Worm (Caenorhabditis elegans): ENCODE data around the gene F22E5.12.
"Not testable (repeated sequence)": the region's sequence is repeated elsewhere in the genome, so short reads cannot be mapped to it uniquely, and the experiment has no call there.

F22E5.12 gene

ce11 chrII:2677534-2678168 is 31.0 kb upstream of the F22E5.12 start, which contains the start of gene F22E5.17 (continued):
- TF ChIP-seq F33H1.4 (GFP tag; IDR thresholded peaks at IDR 0.05), result no peak
- peak; percentile 77 for TF ChIP-seq aptf-2 (GFP tag; conservative IDR thresholded peaks at IDR 0.05)
- TF ChIP-seq lin-54 (GFP tag; optimal IDR thresholded peaks at IDR 0.05), result no peak
- TF ChIP-seq madf-3 (GFP tag; IDR thresholded peaks at IDR 0.05), result no peak
- TF ChIP-seq nhr-179 (tag; optimal IDR thresholded peaks at IDR 0.05), result no peak
- TF ChIP-seq zfh-2 (GFP tag; conservative IDR thresholded peaks at IDR 0.05), result no peak

ce11 chrII:2673534-2673933 is 26.9 kb upstream of the F22E5.12 start, which contains the start of the genes F22E5.20 and F22E5.1:
F22E5.20 (minus strand) TSS chrII:2673634.
F22E5.1 (plus strand) TSS chrII:2673775.
- TF ChIP-seq C17E4.6, madf-3, hsf-1 (GFP tag; IDR thresholded peaks at IDR 0.05): not testable (repeated sequence)

- TF ChIP-seq ets-4 (GFP tag; optimal IDR thresholded peaks at IDR 0.05); ekl-4 (GFP tag; IDR thresholded peaks at IDR 0.05); snpc-1.3 (tag; optimal IDR thresholded peaks at IDR 0.05; ENCODE audit: insufficient read depth): not testable (repeated sequence)
These were observed 25.7 kb upstream of the F22E5.12 start, which contains the start of gene sri-57 for ce11 chrII:2672320-2672719. sri-57 (minus strand) TSS chrII:2672420.

- no peak for TF ChIP-seq chd-7 (tag; optimal IDR thresholded peaks at IDR 0.05)
- no peak for TF ChIP-seq nfya-2 (GFP tag; IDR thresholded peaks at IDR 0.05)
- no peak for TF ChIP-seq C17E4.6 (GFP tag; IDR thresholded peaks at IDR 0.05)
- no peak for TF ChIP-seq zim-3 (tag; optimal IDR thresholded peaks at IDR 0.05)
- TF ChIP-seq unc-130 (GFP tag; optimal IDR thresholded peaks at IDR 0.05), result no peak
- no peak for TF ChIP-seq ztf-6 (GFP tag; IDR thresholded peaks at IDR 0.05)
- TF ChIP-seq akir-1 (GFP tag; optimal IDR thresholded peaks at IDR 0.05), result no peak
- no peak for TF ChIP-seq egl-44 (GFP tag; IDR thresholded peaks at IDR 0.05)
- TF ChIP-seq athp-1 (tag; optimal IDR thresholded peaks at IDR 0.05), result no peak
- TF ChIP-seq D2030.7 (GFP tag; IDR thresholded peaks at IDR 0.05), result no peak
- TF ChIP-seq hrde-1 (tag; optimal IDR thresholded peaks at IDR 0.05; ENCODE audit: borderline replicate concordance), result no peak
- no peak for TF ChIP-seq attf-6 (GFP tag; IDR thresholded peaks at IDR 0.05)
- no peak for TF ChIP-seq mes-4 (tag; optimal IDR thresholded peaks at IDR 0.05)
- no peak for TF ChIP-seq lin-40 (tag; optimal IDR thresholded peaks at IDR 0.05)
- no peak for TF ChIP-seq K12H6.12 (tag; optimal IDR thresholded peaks at IDR 0.05)
- no peak for TF ChIP-seq snpc-1.3 (tag; optimal IDR thresholded peaks at IDR 0.05; ENCODE audit: insufficient read depth)
- TF ChIP-seq F55B11.4 (tag; optimal IDR thresholded peaks at IDR 0.05; ENCODE audit: borderline replicate concordance, insufficient read depth), result no peak
- no peak for TF ChIP-seq hlh-26 (GFP tag; conservative IDR thresholded peaks at IDR 0.05)
- no peak for TF ChIP-seq B0035.1 (tag; optimal IDR thresholded peaks at IDR 0.05)
- no peak for TF ChIP-seq F22D6.2 (tag; optimal IDR thresholded peaks at IDR 0.05)
These were observed 18.9 kb upstream of the F22E5.12 start, which contains the start of gene F22E5.22 for ce11 chrII:2665606-2666005. F22E5.22 (plus strand) TSS chrII:2665906.

- TF ChIP-seq ceh-100, dox-1, B0336.3 (GFP tag; IDR thresholded peaks at IDR 0.05): not testable (repeated sequence)
These were observed 18.4 kb upstream of the F22E5.12 start, which contains the start of gene F22E5.2 for ce11 chrII:2665081-2665480. F22E5.2 (plus strand) TSS chrII:2665381.

All from whole organism, young adult.